Worm (Caenorhabditis elegans): ENCODE results near the gene vit-2.

The vit-2 gene

ce11 chrX:5067796-5068195, 33.0 kb upstream of the vit-2 start, which contains the start of gene clc-7:
Gene clc-7 (plus strand): TSS chrX:5068096.
- TF ChIP-seq F49E8.2 (tag; optimal IDR thresholded peaks at IDR 0.05; ENCODE audit: borderline replicate concordance) (no peak), arid-1 (GFP tag; conservative IDR thresholded peaks at IDR 0.05) (no peak), R02D3.7 (tag; optimal IDR thresholded peaks at IDR 0.05) (no peak), tra-1 (GFP tag; IDR thresholded peaks at IDR 0.05) (no peak), mxl-2 (GFP tag; conservative IDR thresholded peaks at IDR 0.05) (no peak), ceh-82 (tag; optimal IDR thresholded peaks at IDR 0.05) (no peak)

- TF ChIP-seq vab-7 (GFP tag; IDR thresholded peaks at IDR 0.05) (no peak), nhr-102 (tag; optimal IDR thresholded peaks at IDR 0.05) (no peak), F37D6.2 (tag; optimal IDR thresholded peaks at IDR 0.05) (no peak), ceh-82 (tag; optimal IDR thresholded peaks at IDR 0.05) (no peak), tag-97 (GFP tag; IDR thresholded peaks at IDR 0.05) (no peak), lin-39 (tag; optimal IDR thresholded peaks at IDR 0.05) (no peak), D1046.2 (GFP tag; IDR thresholded peaks at IDR 0.05) (no peak), aly-2 (tag; optimal IDR thresholded peaks at IDR 0.05) (no peak), aha-1 (tag) (no peak), nhr-6 (tag; optimal IDR thresholded peaks at IDR 0.05) (no peak), snpc-4 (tag; optimal IDR thresholded peaks at IDR 0.05) (no peak), set-16 (GFP tag; IDR thresholded peaks at IDR 0.05) (no peak), unc-39 (tag; optimal IDR thresholded peaks at IDR 0.05) (no peak), skn-1 (tag; optimal IDR thresholded peaks at IDR 0.05) (no peak), nhr-111 (GFP tag; optimal IDR thresholded peaks at IDR 0.05) (no peak), zfp-2 (tag; optimal IDR thresholded peaks at IDR 0.05) (no peak), zip-11 (GFP tag; IDR thresholded peaks at IDR 0.05) (no peak), fkh-10 (GFP tag; optimal IDR thresholded peaks at IDR 0.05) (no peak), mdl-1 (tag; optimal IDR thresholded peaks at IDR 0.05) (no peak), nhr-77 (tag; optimal IDR thresholded peaks at IDR 0.05) (no peak)
Observed at ce11 chrX:5071025-5071424, 29.8 kb upstream of the vit-2 start.

- peak; percentile 85 for TF ChIP-seq aha-1 (tag)
- peak; percentile 42 for TF ChIP-seq ama-1 (optimal IDR thresholded peaks at IDR 0.05)
- TF ChIP-seq lin-13 (GFP tag; optimal IDR thresholded peaks at IDR 0.05) = no peak
Observed at ce11 chrX:5073895-5074294, 26.9 kb upstream of the vit-2 start.

- TF ChIP-seq aha-1 (tag) (peak; percentile 70), nhr-6 (tag; optimal IDR thresholded peaks at IDR 0.05) (no peak), gei-8 (GFP tag; optimal IDR thresholded peaks at IDR 0.05) (no peak), T20F7.1 (GFP tag; optimal IDR thresholded peaks at IDR 0.05) (no peak)
Observed at ce11 chrX:5075538-5075937, 25.3 kb upstream of the vit-2 start.

- TF ChIP-seq mxl-3 (GFP tag; optimal IDR thresholded peaks at IDR 0.05) (peak; percentile 94), dmd-6 (GFP tag; IDR thresholded peaks at IDR 0.05) (peak; percentile 74), F37D6.2 (tag; optimal IDR thresholded peaks at IDR 0.05) (no peak), R02D3.7 (tag; optimal IDR thresholded peaks at IDR 0.05) (no peak), pqm-1 (tag; optimal IDR thresholded peaks at IDR 0.05) (peak; percentile 66), zip-2 (tag; optimal IDR thresholded peaks at IDR 0.05) (no peak), F44E2.7 (GFP tag; IDR thresholded peaks at IDR 0.05) (no peak), hmg-1.1 (GFP tag; IDR thresholded peaks at IDR 0.05) (peak; percentile 24; the same call in 1 of the 2 replicates), nhr-48 (tag; optimal IDR thresholded peaks at IDR 0.05) (peak; percentile 39), lin-1 (GFP tag; IDR thresholded peaks at IDR 0.05) (peak; percentile 47; the same call in 1 of the 2 replicates), hlh-11 (tag; optimal IDR thresholded peaks at IDR 0.05) (peak; percentile 79), dve-1 (tag; optimal IDR thresholded peaks at IDR 0.05; ENCODE audit: insufficient read depth) (peak; percentile 2), mdl-1 (tag; optimal IDR thresholded peaks at IDR 0.05) (peak; percentile 25 to 59), duxl-1 (tag; optimal IDR thresholded peaks at IDR 0.05; ENCODE audit: poor library complexity) (peak; percentile 39), ces-1 (GFP tag; optimal IDR thresholded peaks at IDR 0.05) (no peak), gei-8 (GFP tag; optimal IDR thresholded peaks at IDR 0.05) (no peak), Y75B8A.6 (GFP tag; IDR thresholded peaks at IDR 0.05) (no peak), T26A8.4 (GFP tag; IDR thresholded peaks at IDR 0.05) (no peak), set-16 (GFP tag; IDR thresholded peaks at IDR 0.05) (peak; percentile 54), unc-62 (GFP tag; optimal IDR thresholded peaks at IDR 0.05 in 1 of 2) (peak in 1 of 2 experiments; percentile 88), unc-62 (tag; optimal IDR thresholded peaks at IDR 0.05) (no peak)
Observed at ce11 chrX:5077696-5078343, 23.0 kb upstream of the vit-2 start, which contains the start of gene cal-5. Gene cal-5 (minus strand): TSS chrX:5077961.

Data from whole organism, L4 larva.